Worm (Caenorhabditis elegans) whole organism, young adult: ENCODE results near the gene K05B2.4.
A peak's percentile ranks its signal among the peaks of the same experiment; 100 is the strongest.

Experiments used
- B0019.2 ChIP-seq: fragments of 200-800 bp; sonication (Bioruptor generic); conservative IDR thresholded peaks from 2 replicates; pipeline ENCODE4 v1.3.6; 2022; ENCODE audit warnings: missing genetic modification reagents, missing genetic modification characterization, missing compliant biosample characterization
- B0336.3 ChIP-seq: fragments of 200-800 bp; sonication (Bioruptor generic); IDR thresholded peaks from 2 replicates; pipeline ENCODE4 v1.3.6; 2022; ENCODE audit warnings: missing genetic modification characterization, missing compliant biosample characterization
- C17E4.6 ChIP-seq: fragments of 200-800 bp; sonication (Bioruptor generic); IDR thresholded peaks from 2 replicates; pipeline ENCODE4 v1.3.6; 2022; ENCODE audit warnings: missing genetic modification reagents, missing genetic modification characterization, missing compliant biosample characterization
- F10E7.11 ChIP-seq: sonication (generic microtip); optimal IDR thresholded peaks from 2 replicates; lab custom pipeline; 2017; ENCODE audit warnings: mild to moderate bottlenecking, missing genetic modification characterization, moderate library complexity, missing compliant biosample characterization
- F33H1.4 ChIP-seq: fragments of 200-800 bp; sonication (Bioruptor generic); IDR thresholded peaks from 2 replicates; pipeline ENCODE4 v1.3.6; 2022; ENCODE audit warnings: missing genetic modification reagents, missing genetic modification characterization, missing compliant biosample characterization
- F37B4.10 ChIP-seq: fragments of 200-800 bp; sonication (Bioruptor generic); IDR thresholded peaks from 2 replicates; pipeline ENCODE4 v1.3.6; 2022; ENCODE audit warnings: missing genetic modification characterization, missing compliant biosample characterization
- F57A8.1 ChIP-seq: fragments of 200-800 bp; sonication (Bioruptor generic); optimal IDR thresholded peaks from 2 replicates; lab custom pipeline; 2018; ENCODE audit warnings: mild to moderate bottlenecking, missing genetic modification characterization, moderate library complexity, missing compliant biosample characterization
- F57C9.4 ChIP-seq: sonication (generic microtip); optimal IDR thresholded peaks from 2 replicates; lab custom pipeline; 2017; ENCODE audit warnings: mild to moderate bottlenecking, missing genetic modification characterization, missing compliant biosample characterization
- K12H6.12 ChIP-seq: fragments of 200-800 bp; sonication (Bioruptor generic); optimal IDR thresholded peaks from 2 replicates; lab custom pipeline; 2018; ENCODE audit warnings: mild to moderate bottlenecking, missing genetic modification characterization, missing compliant biosample characterization
- Y53F4B.3 ChIP-seq: fragments of 200-800 bp; sonication (Bioruptor generic); IDR thresholded peaks from 2 replicates; pipeline ENCODE4 v1.3.6; 2022; ENCODE audit warnings: missing genetic modification reagents, missing genetic modification characterization, missing compliant biosample characterization
- Y53G8AR.9 ChIP-seq: fragments of 200-800 bp; sonication (Bioruptor generic); conservative IDR thresholded peaks from 2 replicates; pipeline ENCODE4 v1.3.6; 2022; ENCODE audit warnings: missing genetic modification reagents, missing genetic modification characterization, missing compliant biosample characterization
- Y79H2A.3 ChIP-seq: fragments of 200-800 bp; sonication (Bioruptor generic); conservative IDR thresholded peaks from 2 replicates; pipeline ENCODE4 v1.3.6; 2022; ENCODE audit warnings: missing genetic modification reagents, missing genetic modification characterization, missing compliant biosample characterization
- Y95B8A.8 ChIP-seq: fragments of 200-800 bp; sonication (Bioruptor generic); IDR thresholded peaks from 2 replicates; pipeline ENCODE4 v1.3.6; 2022; ENCODE audit warnings: missing genetic modification reagents, missing genetic modification characterization, missing compliant biosample characterization
- ZK185.1 ChIP-seq: sonication (generic microtip); optimal IDR thresholded peaks from 2 replicates; lab custom pipeline; 2016; ENCODE audit warnings: mild to moderate bottlenecking, missing genetic modification characterization, missing compliant biosample characterization; ENCODE audit not compliant: poor library complexity, severe bottlenecking
- ama-1 ChIP-seq, 3 experiments: fragments of 150-350 bp in 1 of 3; sonication (generic microtip) in 2 of 3; optimal IDR thresholded peaks; 2 replicates each; lab custom pipeline; 2014 to 2018; ENCODE audit warnings: missing biosample characterization in 2 of 3, missing genetic modification characterization in 2 of 3, missing genetic modification reagents in 2 of 3
- aptf-2 ChIP-seq: fragments of 200-800 bp; sonication (Bioruptor generic); conservative IDR thresholded peaks from 2 replicates; pipeline ENCODE4 v1.3.6; 2022; ENCODE audit warnings: missing genetic modification reagents, missing genetic modification characterization, missing compliant biosample characterization
- attf-3 ChIP-seq: fragments of 200-800 bp; sonication (Bioruptor generic); conservative IDR thresholded peaks from 2 replicates; pipeline ENCODE4 v1.3.6; 2022; ENCODE audit warnings: missing genetic modification reagents, missing genetic modification characterization, missing compliant biosample characterization
- attf-6 ChIP-seq: fragments of 200-800 bp; sonication (Bioruptor generic); IDR thresholded peaks from 2 replicates; pipeline ENCODE4 v1.3.6; 2022; ENCODE audit warnings: missing genetic modification reagents, missing genetic modification characterization, missing compliant biosample characterization
- bed-1 ChIP-seq: fragments of 200-800 bp; sonication (Bioruptor generic); IDR thresholded peaks from 2 replicates; pipeline ENCODE4 v1.3.6; 2022; ENCODE audit warnings: missing genetic modification reagents, missing genetic modification characterization, missing compliant biosample characterization
- cebp-2 ChIP-seq: fragments of 200-800 bp; sonication (Bioruptor generic); IDR thresholded peaks from 2 replicates; pipeline ENCODE4 v1.3.6; 2022; ENCODE audit warnings: missing genetic modification characterization, missing compliant biosample characterization
- ceh-91 ChIP-seq: fragments of 200-800 bp; sonication (Bioruptor generic); IDR thresholded peaks from 2 replicates; pipeline ENCODE4 v1.3.6; 2022; ENCODE audit warnings: missing genetic modification reagents, missing genetic modification characterization, missing compliant biosample characterization
- chd-7 ChIP-seq: sonication (generic microtip); optimal IDR thresholded peaks from 2 replicates; lab custom pipeline; 2016; ENCODE audit warnings: mild to moderate bottlenecking, missing genetic modification characterization, moderate library complexity, missing compliant biosample characterization
- efl-1 ChIP-seq: fragments of 150-350 bp; optimal IDR thresholded peaks from 2 replicates; lab custom pipeline; 2014; ENCODE audit warnings: missing biosample characterization, missing genetic modification reagents, missing genetic modification characterization
- egl-44 ChIP-seq: fragments of 200-800 bp; sonication (Bioruptor generic); IDR thresholded peaks from 2 replicates; pipeline ENCODE4 v1.3.6; 2022; ENCODE audit warnings: missing genetic modification reagents, missing genetic modification characterization, missing compliant biosample characterization
- him-1 ChIP-seq: sonication (generic microtip); optimal IDR thresholded peaks from 2 replicates; lab custom pipeline; 2016; ENCODE audit warnings: missing genotype, missing genetic modification reagents, missing genetic modification characterization, missing compliant biosample characterization
- hlh-12 ChIP-seq: sonication (generic microtip); optimal IDR thresholded peaks from 2 replicates; lab custom pipeline; 2016; ENCODE audit warnings: missing genetic modification characterization, missing compliant biosample characterization
- hlh-26 ChIP-seq: fragments of 200-800 bp; sonication (Bioruptor generic); conservative IDR thresholded peaks from 2 replicates; pipeline ENCODE4 v1.3.6; 2022; ENCODE audit warnings: missing genetic modification reagents, missing genetic modification characterization, missing compliant biosample characterization
- hrde-1 ChIP-seq: sonication (generic microtip); optimal IDR thresholded peaks from 2 replicates; lab custom pipeline; 2016; ENCODE audit warnings: missing genetic modification characterization, mild to moderate bottlenecking, missing compliant biosample characterization, moderate library complexity, missing genotype, missing genetic modification reagents, borderline replicate concordance
- hsf-1 ChIP-seq: fragments of 200-800 bp; sonication (Bioruptor generic); IDR thresholded peaks from 2 replicates; pipeline ENCODE4 v1.3.6; 2022; ENCODE audit warnings: missing genetic modification reagents, missing genetic modification characterization, missing compliant biosample characterization
- let-526 ChIP-seq: fragments of 200-800 bp; sonication (Bioruptor generic); IDR thresholded peaks from 2 replicates; pipeline ENCODE4 v1.3.6; 2022; ENCODE audit warnings: missing genetic modification reagents, missing genetic modification characterization, missing compliant biosample characterization
- lin-40 ChIP-seq: sonication (generic microtip); optimal IDR thresholded peaks from 2 replicates; lab custom pipeline; 2016; ENCODE audit warnings: missing genetic modification characterization, mild to moderate bottlenecking, missing compliant biosample characterization, missing genotype, missing genetic modification reagents
- madf-8 ChIP-seq: fragments of 200-800 bp; sonication (Bioruptor generic); conservative IDR thresholded peaks from 2 replicates; pipeline ENCODE4 v1.3.6; 2022; ENCODE audit warnings: missing genetic modification reagents, missing genetic modification characterization, missing compliant biosample characterization
- mes-4 ChIP-seq: sonication (generic microtip); optimal IDR thresholded peaks from 2 replicates; lab custom pipeline; 2016; ENCODE audit warnings: missing genotype, missing genetic modification characterization, missing compliant biosample characterization
- nhr-120 ChIP-seq: fragments of 200-800 bp; sonication (Bioruptor generic); IDR thresholded peaks from 2 replicates; pipeline ENCODE4 v1.3.6; 2022; ENCODE audit warnings: missing genetic modification characterization, missing compliant biosample characterization
- nhr-27 ChIP-seq: fragments of 200-800 bp; sonication (Bioruptor generic); optimal IDR thresholded peaks from 2 replicates; lab custom pipeline; 2018; ENCODE audit warnings: mild to moderate bottlenecking, missing genetic modification characterization, moderate library complexity, missing compliant biosample characterization
- nhr-80 ChIP-seq: sonication (generic microtip); optimal IDR thresholded peaks from 2 replicates; lab custom pipeline; 2016; ENCODE audit warnings: missing genetic modification characterization, missing compliant biosample characterization
- pha-4 ChIP-seq: fragments of 150-350 bp; sonication (generic microtip); optimal IDR thresholded peaks from 2 replicates; lab custom pipeline; 2014; ENCODE audit warnings: missing biosample characterization, missing genetic modification reagents, missing genetic modification characterization
- rec-8 ChIP-seq, 2 experiments: sonication (generic microtip); optimal IDR thresholded peaks; 2 replicates each; lab custom pipeline; 2016; ENCODE audit warnings: mild to moderate bottlenecking in 2 of 2, missing genetic modification characterization in 2 of 2, missing genetic modification reagents in 2 of 2, missing genotype in 2 of 2, missing biosample characterization in 1 of 2, missing compliant biosample characterization in 1 of 2, moderate library complexity in 1 of 2
- rpc-1 ChIP-seq, 2 experiments: fragments of 150-350 bp in 1 of 2; sonication (generic microtip) in 1 of 2; optimal IDR thresholded peaks; 2 replicates each; lab custom pipeline; 2014 to 2018; ENCODE audit warnings: missing biosample characterization in 1 of 2, missing genetic modification characterization in 1 of 2, missing genetic modification reagents in 1 of 2, missing genotype in 1 of 2
- sea-2 ChIP-seq: fragments of 200-800 bp; sonication (Bioruptor generic); IDR thresholded peaks from 2 replicates; pipeline ENCODE4 v1.3.6; 2022; ENCODE audit warnings: missing genetic modification characterization, missing compliant biosample characterization
- tbp1 ChIP-seq: fragments of 200-800 bp; sonication (Bioruptor generic); optimal IDR thresholded peaks from 2 replicates; lab custom pipeline; 2018; ENCODE audit warnings: mild to moderate bottlenecking, missing genetic modification characterization, missing compliant biosample characterization
- unc-62 ChIP-seq: fragments of 150-350 bp; optimal IDR thresholded peaks from 2 replicates; lab custom pipeline; 2014; ENCODE audit warnings: missing biosample characterization, missing genetic modification reagents, missing genetic modification characterization
- xnd-1 ChIP-seq: sonication (generic microtip); optimal IDR thresholded peaks from 2 replicates; lab custom pipeline; 2016; ENCODE audit warnings: missing genotype, missing genetic modification reagents, missing genetic modification characterization, missing compliant biosample characterization
- zfh-2 ChIP-seq: fragments of 200-800 bp; sonication (Bioruptor generic); conservative IDR thresholded peaks from 2 replicates; pipeline ENCODE4 v1.3.6; 2022; ENCODE audit warnings: missing genetic modification reagents, missing genetic modification characterization, missing compliant biosample characterization
- ztf-26 ChIP-seq: sonication (generic microtip); optimal IDR thresholded peaks from 2 replicates; lab custom pipeline; 2017; ENCODE audit warnings: missing genetic modification characterization, missing compliant biosample characterization
- ztf-28 ChIP-seq: fragments of 200-800 bp; sonication (Bioruptor generic); IDR thresholded peaks from 2 replicates; pipeline ENCODE4 v1.3.6; 2022; ENCODE audit warnings: missing genetic modification reagents, missing genetic modification characterization, missing compliant biosample characterization
- ztf-6 ChIP-seq: fragments of 200-800 bp; sonication (Bioruptor generic); IDR thresholded peaks from 2 replicates; pipeline ENCODE4 v1.3.6; 2022; ENCODE audit warnings: missing genetic modification reagents, missing genetic modification characterization, missing compliant biosample characterization

K05B2.4 gene

ce11 chrX:4920942-4921540 lies at the start of gene K05B2.4:
TSS of gene K05B2.4 (minus strand) at chrX:4920992.
- no peak for TF ChIP-seq lin-40 (tag; lab: Kevin White, UChicago)
- no peak for TF ChIP-seq C17E4.6
- no peak for TF ChIP-seq hrde-1
- no peak for TF ChIP-seq Y95B8A.8 (GFP tag; lab: Robert Waterston, UW)
- TF ChIP-seq sea-2 (GFP tag; lab: Robert Waterston, UW), result no peak
- TF ChIP-seq mes-4 (tag; lab: Kevin White, UChicago), result no peak
- TF ChIP-seq ama-1 (optimal IDR thresholded peaks at IDR 0.05; lab: Kevin White, UChicago), result no peak
- TF ChIP-seq ama-1 (GFP tag; optimal IDR thresholded peaks at IDR 0.05; lab: Kevin White, UChicago), result no peak
- TF ChIP-seq attf-6 (GFP tag; lab: Robert Waterston, UW), result no peak
- TF ChIP-seq ztf-6 (GFP tag; lab: Robert Waterston, UW), result no peak
- TF ChIP-seq rpc-1 (optimal IDR thresholded peaks at IDR 0.05; lab: Kevin White, UChicago), result no peak
- TF ChIP-seq rpc-1 (tag; optimal IDR thresholded peaks at IDR 0.05; lab: Kevin White, UChicago), result no peak
- no peak for TF ChIP-seq egl-44 (GFP tag; lab: Robert Waterston, UW)
- no peak for TF ChIP-seq ceh-91 (GFP tag; lab: Robert Waterston, UW)
- no peak for TF ChIP-seq nhr-120 (GFP tag; lab: Robert Waterston, UW)
- TF ChIP-seq cebp-2 (GFP tag; lab: Robert Waterston, UW), result no peak
- TF ChIP-seq K12H6.12 (tag; lab: Kevin White, UChicago), result no peak
- TF ChIP-seq Y53G8AR.9 (GFP tag; lab: Robert Waterston, UW), result no peak
- TF ChIP-seq B0019.2, result no peak

ce11 chrX:4969228-4969627 lies 48.4 kb upstream of the K05B2.4 start, which contains the start of gene M03F4.6:
TSS of gene M03F4.6 (minus strand) at chrX:4969328.
- TF ChIP-seq ztf-28 (GFP tag; lab: Robert Waterston, UW) (no peak), pha-4 (tag; lab: Kevin White, UChicago) (no peak), tbp1 (peak; percentile 28), F10E7.11 (tag; lab: Kevin White, UChicago) (no peak), hlh-26 (GFP tag; lab: Robert Waterston, UW) (no peak), rec-8 (tag; optimal IDR thresholded peaks at IDR 0.05; lab: Kevin White, UChicago) (no peak), F33H1.4 (GFP tag; lab: Robert Waterston, UW) (no peak), madf-8 (GFP tag; lab: Robert Waterston, UW) (no peak), ZK185.1 (peak; percentile 11), sea-2 (GFP tag; lab: Robert Waterston, UW) (no peak), Y79H2A.3 (GFP tag; lab: Robert Waterston, UW) (no peak), lin-40 (tag; lab: Kevin White, UChicago) (no peak), F57C9.4 (tag; lab: Kevin White, UChicago) (no peak), bed-1 (GFP tag; lab: Robert Waterston, UW) (no peak), aptf-2 (GFP tag; lab: Robert Waterston, UW) (no peak), F37B4.10 (no peak), ztf-26 (tag; lab: Kevin White, UChicago) (peak; percentile 28), him-1 (tag; lab: Kevin White, UChicago) (no peak), xnd-1 (tag; lab: Kevin White, UChicago) (no peak), nhr-27 (tag; lab: Kevin White, UChicago) (no peak), chd-7 (peak; percentile 49), hsf-1 (GFP tag; lab: Robert Waterston, UW) (no peak), B0336.3 (GFP tag; lab: Robert Waterston, UW) (peak; percentile 76), zfh-2 (no peak), F57A8.1 (no peak), unc-62 (no peak), nhr-80 (tag; lab: Kevin White, UChicago) (no peak), hlh-12 (tag; lab: Kevin White, UChicago) (no peak), attf-3 (GFP tag; lab: Robert Waterston, UW) (no peak), let-526 (GFP tag; lab: Robert Waterston, UW) (no peak), Y53F4B.3 (GFP tag; lab: Robert Waterston, UW) (no peak), C17E4.6 (no peak), efl-1 (GFP tag; lab: Kevin White, UChicago) (no peak)
